Fruit fly (Drosophila melanogaster): ENCODE measurements around the gene CG34007.

CG34007 gene

dm6 chr2L:20539196-20539879 lies 44.5 kb downstream of the CG34007 start (continued):
- no peak for TF ChIP-seq CG15479 (GFP tag; optimal IDR thresholded peaks at IDR 0.05)
- TF ChIP-seq CG14441 (GFP tag; IDR thresholded peaks at IDR 0.05): 0 out of 2 replicates have a peak, but pooled peaks have one; percentile 37
- peak; percentile 13 for TF ChIP-seq CG4424 (GFP tag; optimal IDR thresholded peaks at IDR 0.05)
- no peak for TF ChIP-seq schlank (tag; optimal IDR thresholded peaks at IDR 0.05)
- peak; percentile 65 for TF ChIP-seq gem (tag; optimal IDR thresholded peaks at IDR 0.05)
- TF ChIP-seq sug (tag; optimal IDR thresholded peaks at IDR 0.05): no peak
- no peak for TF ChIP-seq insv (GFP tag; optimal IDR thresholded peaks at IDR 0.05)
- TF ChIP-seq CG7839 (tag; optimal IDR thresholded peaks at IDR 0.05): peak; percentile 55
- no peak for TF ChIP-seq CG8281 (tag; optimal IDR thresholded peaks at IDR 0.05)
- no peak for TF ChIP-seq CG18011 (GFP tag; optimal IDR thresholded peaks at IDR 0.05)
- no peak for TF ChIP-seq btn (GFP tag; optimal IDR thresholded peaks at IDR 0.05)
- no peak for TF ChIP-seq Rx (GFP tag; IDR thresholded peaks at IDR 0.05)
- no peak for TF ChIP-seq CG12104 (GFP tag; optimal IDR thresholded peaks at IDR 0.05)
- TF ChIP-seq Mrtf (GFP tag; IDR thresholded peaks at IDR 0.05): no peak
- TF ChIP-seq lola (GFP tag; optimal IDR thresholded peaks at IDR 0.05): no peak
- TF ChIP-seq gsb-n (tag; optimal IDR thresholded peaks at IDR 0.05): no peak
- TF ChIP-seq CTCF (GFP tag; optimal IDR thresholded peaks at IDR 0.05): no peak
- TF ChIP-seq Kr (GFP tag; optimal IDR thresholded peaks at IDR 0.05): no peak
- TF ChIP-seq Fer3 (tag; optimal IDR thresholded peaks at IDR 0.05): peak; percentile 34
- TF ChIP-seq CG3163 (GFP tag; optimal IDR thresholded peaks at IDR 0.05): no peak
- TF ChIP-seq fd64A (GFP tag; optimal IDR thresholded peaks at IDR 0.05): no peak
- no peak for TF ChIP-seq Usf (GFP tag; optimal IDR thresholded peaks at IDR 0.05)
- TF ChIP-seq CG18599 (GFP tag; optimal IDR thresholded peaks at IDR 0.05): peak; percentile 60
- TF ChIP-seq bsh (GFP tag; optimal IDR thresholded peaks at IDR 0.05): peak in 1 of 2 experiments; percentile 36
- TF ChIP-seq HLH3B (GFP tag; IDR thresholded peaks at IDR 0.05): no peak
- TF ChIP-seq mld (GFP tag; IDR thresholded peaks at IDR 0.05; ENCODE audit: partially characterized antibody): no peak
- TF ChIP-seq CHES-1-like (GFP tag; optimal IDR thresholded peaks at IDR 0.05): no peak
- TF ChIP-seq grn (GFP tag; optimal IDR thresholded peaks at IDR 0.05): no peak
- TF ChIP-seq chinmo (GFP tag; IDR thresholded peaks at IDR 0.05; ENCODE audit: partially characterized antibody): no peak
- no peak for TF ChIP-seq Nf-YB (GFP tag; optimal IDR thresholded peaks at IDR 0.05)
- no peak for TF ChIP-seq Atf6 (GFP tag; IDR thresholded peaks at IDR 0.05)
- peak; percentile 13 for TF ChIP-seq Hsf (GFP tag; optimal IDR thresholded peaks at IDR 0.05)
- TF ChIP-seq CG17612 (GFP tag; IDR thresholded peaks at IDR 0.05): no peak
- TF ChIP-seq bab2 (GFP tag; optimal IDR thresholded peaks at IDR 0.05): no peak
- no peak for TF ChIP-seq ci (GFP tag; IDR thresholded peaks at IDR 0.05)
- TF ChIP-seq CG8388 (GFP tag; optimal IDR thresholded peaks at IDR 0.05): peak; percentile 11
- no peak for TF ChIP-seq ranshi (GFP tag; IDR thresholded peaks at IDR 0.05)
- no peak for TF ChIP-seq Sry-δ (GFP tag; optimal IDR thresholded peaks at IDR 0.05)
- TF ChIP-seq CG16815 (GFP tag; optimal IDR thresholded peaks at IDR 0.05): no peak
- peak; percentile 46 for TF ChIP-seq Blimp-1 (GFP tag; optimal IDR thresholded peaks at IDR 0.05)
- 0 out of 3 replicates have a peak, but pooled peaks have one; percentile 24 for TF ChIP-seq CG34422 (GFP tag; IDR thresholded peaks at IDR 0.05)
- TF ChIP-seq tna (GFP tag; IDR thresholded peaks at IDR 0.05; ENCODE audit: partially characterized antibody): no peak
- TF ChIP-seq CG43689 (GFP tag; IDR thresholded peaks at IDR 0.05): no peak
- TF ChIP-seq caup (GFP tag; optimal IDR thresholded peaks at IDR 0.05; ENCODE audit: severe bottlenecking): peak; percentile 5
- TF ChIP-seq dati (GFP tag; IDR thresholded peaks at IDR 0.05): no peak
- TF ChIP-seq CG15514 (GFP tag; optimal IDR thresholded peaks at IDR 0.05): peak; percentile 26
- TF ChIP-seq esg (GFP tag; conservative IDR thresholded peaks at IDR 0.05): peak; percentile 16; the same call in 1 of the 2 replicates
- no peak for TF ChIP-seq knrl (GFP tag; IDR thresholded peaks at IDR 0.05; ENCODE audit: partially characterized antibody)
- TF ChIP-seq da (GFP tag; optimal IDR thresholded peaks at IDR 0.05): no peak

All from whole organism, embryonic.